Worm (Caenorhabditis elegans) whole organism, mixed stage, embryonic: ENCODE results near the gene C38C3.3.

Source experiments
- blmp-1 ChIP-seq: fragments of 150-350 bp; optimal IDR thresholded peaks from 2 replicates; lab custom pipeline; 2014; ENCODE audit warnings: missing biosample characterization, missing genetic modification characterization
- ceh-43 ChIP-seq: fragments of 200-800 bp; sonication (Bioruptor generic); optimal IDR thresholded peaks from 2 replicates; lab custom pipeline; 2018; ENCODE audit warnings: mild to moderate bottlenecking, missing genetic modification characterization, moderate library complexity, missing compliant biosample characterization
- ceh-83 ChIP-seq: fragments of 200-800 bp; sonication (Bioruptor generic); optimal IDR thresholded peaks from 2 replicates; lab custom pipeline; 2018; ENCODE audit warnings: mild to moderate bottlenecking, missing genetic modification characterization, missing compliant biosample characterization
- ces-1 ChIP-seq: fragments of 150-350 bp; optimal IDR thresholded peaks from 2 replicates; lab custom pipeline; 2014; ENCODE audit warnings: missing biosample characterization, missing genetic modification reagents, missing genetic modification characterization
- cnd-1 ChIP-seq: fragments of 200-800 bp; sonication (Bioruptor generic); optimal IDR thresholded peaks from 2 replicates; lab custom pipeline; 2018; ENCODE audit warnings: mild to moderate bottlenecking, missing genetic modification characterization, missing compliant biosample characterization
- elt-1 ChIP-seq: sonication (generic microtip); optimal IDR thresholded peaks from 2 replicates; lab custom pipeline; 2017; ENCODE audit warnings: missing genetic modification characterization, mild to moderate bottlenecking, missing compliant biosample characterization, antibody characterized with exemption, moderate library complexity, borderline replicate concordance; ENCODE audit not compliant: insufficient read depth
- elt-3 ChIP-seq: fragments of 150-350 bp; optimal IDR thresholded peaks from 2 replicates; lab custom pipeline; 2014; ENCODE audit warnings: missing biosample characterization, missing genetic modification characterization
- flh-1 ChIP-seq: fragments of 200-800 bp; sonication (Bioruptor generic); optimal IDR thresholded peaks from 2 replicates; lab custom pipeline; 2018; ENCODE audit warnings: mild to moderate bottlenecking, missing genetic modification characterization, moderate library complexity, missing compliant biosample characterization
- ham-2 ChIP-seq: fragments of 200-800 bp; sonication (Bioruptor generic); optimal IDR thresholded peaks from 2 replicates; lab custom pipeline; 2018; ENCODE audit warnings: mild to moderate bottlenecking, missing genetic modification characterization, missing compliant biosample characterization
- hlh-1 ChIP-seq: fragments of 150-350 bp; optimal IDR thresholded peaks from 2 replicates; lab custom pipeline; 2014; ENCODE audit warnings: missing biosample characterization, missing genetic modification reagents, missing genetic modification characterization
- lin-13 ChIP-seq: fragments of 150-350 bp; optimal IDR thresholded peaks from 2 replicates; lab custom pipeline; 2014; ENCODE audit warnings: missing biosample characterization, missing genetic modification characterization
- lin-32 ChIP-seq: fragments of 200-800 bp; sonication (Bioruptor generic); optimal IDR thresholded peaks from 2 replicates; lab custom pipeline; 2018; ENCODE audit warnings: mild to moderate bottlenecking, missing genetic modification characterization, missing compliant biosample characterization
- lsy-2 ChIP-seq: fragments of 150-350 bp; optimal IDR thresholded peaks from 2 replicates; lab custom pipeline; 2014; ENCODE audit warnings: missing biosample characterization, missing genetic modification characterization
- mab-5 ChIP-seq: fragments of 150-350 bp; optimal IDR thresholded peaks from 2 replicates; lab custom pipeline; 2014; ENCODE audit warnings: missing biosample characterization, missing genetic modification characterization
- mep-1 ChIP-seq: fragments of 150-350 bp; optimal IDR thresholded peaks from 2 replicates; lab custom pipeline; 2017; ENCODE audit warnings: missing biosample characterization, missing genetic modification reagents, missing genetic modification characterization, inconsistent platforms
- mls-2 ChIP-seq: sonication (generic microtip); optimal IDR thresholded peaks from 2 replicates; lab custom pipeline; 2016; ENCODE audit warnings: mild to moderate bottlenecking, missing genetic modification characterization, moderate library complexity, missing compliant biosample characterization
- nhr-12 ChIP-seq: fragments of 150-350 bp; optimal IDR thresholded peaks from 2 replicates; lab custom pipeline; 2014; ENCODE audit warnings: missing biosample characterization, missing genetic modification characterization
- nhr-2 ChIP-seq: fragments of 150-350 bp; optimal IDR thresholded peaks from 2 replicates; lab custom pipeline; 2014; ENCODE audit warnings: missing biosample characterization, missing genetic modification characterization
- nhr-237 ChIP-seq: fragments of 150-350 bp; optimal IDR thresholded peaks from 2 replicates; lab custom pipeline; 2014; ENCODE audit warnings: missing biosample characterization, missing genetic modification characterization
- nhr-28 ChIP-seq: fragments of 150-350 bp; optimal IDR thresholded peaks from 2 replicates; lab custom pipeline; 2014; ENCODE audit warnings: missing biosample characterization, missing genetic modification characterization
- nhr-76 ChIP-seq: sonication (generic microtip); optimal IDR thresholded peaks from 2 replicates; lab custom pipeline; 2017; ENCODE audit warnings: missing biosample characterization, missing genetic modification characterization
- pha-4 ChIP-seq: fragments of 150-350 bp; optimal IDR thresholded peaks from 2 replicates; lab custom pipeline; 2018; ENCODE audit warnings: missing biosample characterization, missing genetic modification reagents, missing genetic modification characterization
- sem-2 ChIP-seq: fragments of 200-800 bp; sonication (Bioruptor generic); optimal IDR thresholded peaks from 2 replicates; lab custom pipeline; 2018; ENCODE audit warnings: mild to moderate bottlenecking, missing genetic modification characterization, missing compliant biosample characterization
- snpc-4 ChIP-seq: fragments of 150-350 bp; optimal IDR thresholded peaks from 2 replicates; lab custom pipeline; 2014; ENCODE audit warnings: missing biosample characterization, missing genetic modification characterization
- sptf-1 ChIP-seq: sonication (generic microtip); optimal IDR thresholded peaks from 2 replicates; lab custom pipeline; 2017; ENCODE audit warnings: mild to moderate bottlenecking, missing genetic modification characterization, moderate library complexity, missing compliant biosample characterization
- tbx-8 ChIP-seq: fragments of 200-800 bp; sonication (Bioruptor generic); optimal IDR thresholded peaks from 2 replicates; lab custom pipeline; 2018; ENCODE audit warnings: mild to moderate bottlenecking, missing genetic modification characterization, moderate library complexity, missing compliant biosample characterization
- unc-120 ChIP-seq: sonication (generic microtip); optimal IDR thresholded peaks from 2 replicates; lab custom pipeline; 2017; ENCODE audit warnings: missing genetic modification characterization, missing compliant biosample characterization; ENCODE audit not compliant: poor library complexity, severe bottlenecking
- unc-39 ChIP-seq: fragments of 150-350 bp; optimal IDR thresholded peaks from 2 replicates; lab custom pipeline; 2014; ENCODE audit warnings: missing biosample characterization, missing genetic modification characterization
- unc-62 ChIP-seq: fragments of 150-350 bp; optimal IDR thresholded peaks from 2 replicates; lab custom pipeline; 2014; ENCODE audit warnings: missing biosample characterization, missing genetic modification reagents, missing genetic modification characterization
- ztf-11 ChIP-seq: fragments of 150-350 bp; optimal IDR thresholded peaks from 2 replicates; lab custom pipeline; 2014; ENCODE audit warnings: missing biosample characterization, missing genetic modification characterization

C38C3.3 gene

DNA sequence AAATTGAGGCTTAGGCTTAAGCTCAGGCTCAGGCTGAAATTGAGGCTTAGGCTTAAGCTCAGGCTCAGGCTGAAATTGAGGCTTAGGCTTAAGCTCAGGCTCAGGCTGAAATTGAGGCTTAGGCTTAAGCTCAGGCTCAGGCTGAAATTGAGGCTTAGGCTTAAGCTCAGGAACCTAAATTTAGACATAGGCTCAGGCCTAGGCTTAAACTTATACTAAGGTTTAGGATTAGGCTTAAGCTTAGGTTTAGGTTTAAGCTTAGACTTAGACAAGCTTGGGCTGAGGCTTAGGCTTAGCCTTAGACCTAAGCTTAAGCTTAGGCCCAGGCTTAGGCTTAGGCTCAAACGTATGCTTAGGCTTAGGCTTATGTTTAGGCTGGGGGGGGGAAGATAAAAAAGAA, 4.6 kb upstream of the C38C3.3 start:
- TF ChIP-seq ham-2 (GFP tag; lab: Kevin White, UChicago), result peak; percentile 22

DNA sequence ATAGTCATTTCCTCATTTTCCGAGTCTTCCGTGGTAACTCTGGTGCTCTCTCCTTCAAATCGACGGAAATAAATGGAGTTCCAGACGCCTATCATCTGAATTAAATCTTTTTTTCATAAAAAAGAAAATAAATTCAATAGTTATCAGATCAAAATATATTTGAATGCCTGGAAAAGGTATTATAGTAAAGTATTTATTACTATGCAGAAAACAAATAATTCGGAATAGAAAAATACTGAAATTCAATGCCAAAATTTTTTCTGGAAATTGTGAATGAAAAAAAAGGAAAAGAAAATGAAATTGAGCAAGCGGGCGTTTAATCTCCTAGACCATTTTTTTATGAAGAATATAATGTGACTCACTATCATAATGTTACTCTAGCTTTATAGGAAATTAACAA, 3.9 kb upstream of the C38C3.3 start, which contains the start of gene C38C3.6:
Gene C38C3.6, minus strand, starts transcription at position 101 of the 400 bp plus-strand sequence.
- TF ChIP-seq cnd-1 (tag; lab: Kevin White, UChicago) (no peak), lin-13 (tag; lab: Kevin White, UChicago) (no peak), ceh-43 (GFP tag; lab: Kevin White, UChicago) (no peak), elt-1 (no peak), blmp-1 (tag; lab: Kevin White, UChicago) (no peak), ceh-83 (GFP tag; lab: Kevin White, UChicago) (no peak), sem-2 (GFP tag; lab: Kevin White, UChicago) (no peak), nhr-237 (tag; lab: Kevin White, UChicago) (no peak), ztf-11 (tag; lab: Kevin White, UChicago) (no peak), nhr-2 (tag; lab: Kevin White, UChicago) (no peak), nhr-12 (tag; lab: Kevin White, UChicago) (no peak), sptf-1 (tag; lab: Kevin White, UChicago) (no peak), mab-5 (tag; lab: Kevin White, UChicago) (no peak), flh-1 (GFP tag; lab: Kevin White, UChicago) (no peak), tbx-8 (no peak), pha-4 (tag; lab: Kevin White, UChicago) (no peak), hlh-1 (no peak)

DNA sequence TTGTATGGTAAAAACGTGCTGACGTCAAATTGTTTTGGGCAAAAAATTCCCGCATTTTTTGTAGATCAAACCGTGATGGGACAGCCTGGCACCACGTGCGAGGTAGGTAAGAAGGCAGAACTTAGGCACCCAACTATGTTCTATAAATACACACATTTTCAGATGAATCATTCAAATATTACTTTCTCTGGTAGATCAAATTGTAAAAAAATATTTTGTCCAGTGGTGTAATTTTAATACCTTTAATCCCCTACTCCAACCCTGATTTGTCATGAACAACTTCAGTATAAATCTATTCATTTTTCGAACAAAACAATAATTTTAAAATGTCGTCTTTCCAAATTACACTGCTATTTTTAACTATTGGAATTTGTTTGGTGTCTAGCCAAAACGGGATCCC, 965 bp upstream of the C38C3.3 start, which contains the start of gene spig-7:
Gene spig-7, plus strand, starts transcription at position 301 of the 400 bp plus-strand sequence.
- TF ChIP-seq lin-32 (GFP tag; lab: Kevin White, UChicago), result no peak
- TF ChIP-seq ztf-11 (tag; lab: Kevin White, UChicago), result no peak

DNA sequence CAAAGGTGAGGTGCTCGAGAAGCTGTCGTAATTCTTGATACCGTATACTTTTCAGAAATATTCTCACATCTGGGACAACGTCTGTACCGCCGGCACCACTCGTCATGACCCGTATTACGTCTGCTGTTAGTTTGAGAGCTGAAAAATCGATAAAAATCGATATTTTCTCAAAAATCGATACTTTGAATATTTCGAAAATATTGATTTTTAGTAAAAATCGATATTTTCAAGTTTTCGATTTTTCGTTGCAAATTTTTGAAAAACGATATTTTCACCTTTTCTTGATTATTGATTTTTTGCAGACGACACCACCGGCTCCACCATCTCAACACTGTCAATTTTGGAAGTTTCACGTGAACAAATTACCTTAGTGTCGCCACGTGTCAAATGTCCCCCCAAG, 318 bp downstream of the C38C3.3 start:
- no peak for TF ChIP-seq cnd-1 (tag; lab: Kevin White, UChicago)
- no peak for TF ChIP-seq pha-4 (tag; lab: Kevin White, UChicago)
- TF ChIP-seq, all 35 proteins: peak for 0

DNA sequence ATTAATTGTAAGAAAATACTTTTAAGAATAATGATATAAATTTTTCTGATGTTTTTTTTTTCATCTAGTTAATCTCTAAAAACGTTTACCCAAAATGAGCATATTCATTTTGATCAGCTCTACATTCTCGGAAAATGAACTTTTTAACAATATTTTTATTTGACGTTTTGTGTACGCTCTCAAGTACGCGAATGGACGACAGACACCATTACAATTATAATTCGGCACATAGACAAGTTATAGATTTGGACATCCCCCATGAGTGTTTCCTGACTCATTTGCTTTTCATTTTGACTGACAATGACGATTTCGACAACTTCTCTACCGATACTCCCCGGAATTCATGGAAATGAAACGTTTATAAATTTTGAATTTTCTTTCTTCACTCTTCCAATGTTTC, 3.7 kb downstream of the C38C3.3 start, which contains the start of gene sru-27:
Gene sru-27, plus strand, starts transcription at position 301 of the 400 bp plus-strand sequence.
- TF ChIP-seq nhr-12 (tag; lab: Kevin White, UChicago) (no peak), nhr-76 (tag; lab: Kevin White, UChicago) (no peak), ceh-83 (GFP tag; lab: Kevin White, UChicago) (no peak), unc-62 (GFP tag; lab: Kevin White, UChicago) (no peak), mls-2 (no peak), lsy-2 (tag; lab: Kevin White, UChicago) (no peak), unc-39 (tag; lab: Kevin White, UChicago) (no peak), nhr-2 (tag; lab: Kevin White, UChicago) (no peak), pha-4 (tag; lab: Kevin White, UChicago) (no peak), unc-120 (tag; lab: Kevin White, UChicago) (no peak)

DNA sequence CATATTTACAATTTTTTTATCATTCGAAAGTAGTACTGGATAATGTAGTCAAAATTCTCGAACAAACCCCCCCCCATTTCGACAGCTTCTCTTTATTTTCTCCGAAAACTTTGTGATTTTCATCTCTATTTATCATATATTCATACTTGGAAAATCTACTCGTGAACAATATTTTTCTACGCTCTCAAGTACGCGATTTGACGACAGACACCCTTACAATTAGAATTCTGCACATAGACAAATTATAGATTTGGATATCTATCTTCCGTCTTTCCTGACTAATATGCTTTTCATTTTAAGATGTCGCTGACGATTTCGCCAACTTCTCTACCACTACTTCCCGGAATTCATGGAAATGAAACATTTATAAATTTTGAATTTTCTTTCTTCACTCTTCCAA, 10.6 kb downstream of the C38C3.3 start, which contains the start of gene sru-28:
Gene sru-28, plus strand, starts transcription at position 301 of the 400 bp plus-strand sequence.
- no peak for TF ChIP-seq nhr-76 (tag; lab: Kevin White, UChicago)
- TF ChIP-seq mls-2, result no peak
- TF ChIP-seq unc-62 (GFP tag; lab: Kevin White, UChicago), result no peak
- TF ChIP-seq ztf-11 (tag; lab: Kevin White, UChicago), result no peak
- no peak for TF ChIP-seq nhr-12 (tag; lab: Kevin White, UChicago)
- TF ChIP-seq snpc-4 (tag; lab: Kevin White, UChicago), result no peak
- TF ChIP-seq mep-1 (tag; lab: Kevin White, UChicago), result no peak
- no peak for TF ChIP-seq flh-1 (GFP tag; lab: Kevin White, UChicago)
- no peak for TF ChIP-seq hlh-1
- no peak for TF ChIP-seq unc-120 (tag; lab: Kevin White, UChicago)
- TF ChIP-seq elt-1, result no peak
- no peak for TF ChIP-seq unc-39 (tag; lab: Kevin White, UChicago)
- TF ChIP-seq elt-3 (tag; lab: Kevin White, UChicago), result no peak
- no peak for TF ChIP-seq pha-4 (tag; lab: Kevin White, UChicago)
- no peak for TF ChIP-seq ces-1 (GFP tag; lab: Kevin White, UChicago)
- TF ChIP-seq nhr-28 (tag; lab: Kevin White, UChicago), result no peak
- TF ChIP-seq nhr-237 (tag; lab: Kevin White, UChicago), result no peak
- TF ChIP-seq lin-13 (tag; lab: Kevin White, UChicago), result no peak
- no peak for TF ChIP-seq sptf-1 (tag; lab: Kevin White, UChicago)
